Fruit fly (Drosophila melanogaster) whole organism, wandering third instar larva: ENCODE data around the gene Ubc6.

Source experiments
- Mio ChIP-seq: sonication (Bioruptor generic); optimal IDR thresholded peaks from 2 replicates; lab custom pipeline; 2016; ENCODE audit warnings: missing biosample characterization, missing genetic modification characterization
- Rel ChIP-seq, 2 experiments: fragments of 200-800 bp; sonication (Bioruptor generic) in 1 of 2; optimal IDR thresholded peaks; 2 replicates in 1 of 2; 3 replicates in 1 of 2; lab custom pipeline; 2016 to 2019; ENCODE audit warnings: mild to moderate bottlenecking in 2 of 2, missing biosample characterization in 2 of 2, missing genetic modification characterization in 2 of 2, moderate library complexity in 1 of 2
- dsf ChIP-seq: sonication (Bioruptor generic); optimal IDR thresholded peaks from 2 replicates; lab custom pipeline; 2016; ENCODE audit warnings: missing biosample characterization, missing genetic modification characterization, borderline replicate concordance
- ey ChIP-seq: fragments of 200-800 bp; sonication (Bioruptor generic); optimal IDR thresholded peaks from 2 replicates; lab custom pipeline; 2016; ENCODE audit warnings: missing biosample characterization, missing genetic modification characterization

DNA sequence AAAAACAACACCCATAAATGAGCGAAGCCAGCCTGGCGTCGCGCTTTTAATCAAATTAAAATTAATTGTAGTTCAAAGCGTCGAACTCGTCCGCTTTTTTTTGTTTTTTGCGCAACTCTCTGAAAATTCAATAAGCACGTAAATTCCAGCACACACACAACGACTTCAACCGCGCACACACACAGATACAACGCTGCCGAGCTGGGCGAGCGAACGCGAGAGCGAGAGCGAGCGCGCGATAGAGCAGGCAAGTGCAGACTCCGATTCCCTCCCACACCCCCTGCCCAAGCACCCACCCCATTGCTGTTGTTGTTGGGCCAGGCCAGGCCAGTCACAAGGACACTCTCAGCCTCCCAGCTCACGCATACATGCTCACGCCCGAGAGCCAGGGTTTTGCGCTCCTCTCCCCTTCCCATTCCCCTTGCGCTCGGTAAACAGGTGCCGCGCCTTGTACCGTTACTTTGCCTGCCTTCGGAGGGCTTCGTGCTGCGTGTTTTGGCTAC is 41.6 kb downstream of the Ubc6 start:
- TF ChIP-seq ey (GFP tag; lab: Kevin White, UChicago): no peak
- TF ChIP-seq dsf (GFP tag; lab: Kevin White, UChicago): no peak
- no peak for TF ChIP-seq Mio (GFP tag; lab: Kevin White, UChicago)
- TF ChIP-seq Rel (GFP tag; optimal IDR thresholded peaks at IDR 0.05; lab: Kevin White, UChicago): peak; percentile 2
- no peak for TF ChIP-seq Rel (tag; optimal IDR thresholded peaks at IDR 0.05; lab: Kevin White, UChicago)
